Fruit fly (Drosophila melanogaster): Measurements from ENCODE around the gene CG42752.

Gene CG42752

dm6 chr2L:18694724-18695105, 45.2 kb downstream of the CG42752 start (continued):
- TF ChIP-seq HLH3B (GFP tag; IDR thresholded peaks at IDR 0.05) (0 out of 2 replicates have a peak, but pooled peaks have one; percentile 19), jing (GFP tag; optimal IDR thresholded peaks at IDR 0.05) (no peak), CG11456 (GFP tag; IDR thresholded peaks at IDR 0.05) (0 out of 3 replicates have a peak, but pooled peaks have one; percentile 34), gro (GFP tag; optimal IDR thresholded peaks at IDR 0.05) (no peak), Six4 (GFP tag; optimal IDR thresholded peaks at IDR 0.05) (no peak), Aef1 (GFP tag; IDR thresholded peaks at IDR 0.05) (peak; percentile 39; the same call in 2 of the 3 replicates), CG2199 (GFP tag; IDR thresholded peaks at IDR 0.05) (no peak), CG42726 (GFP tag; IDR thresholded peaks at IDR 0.05; ENCODE audit: partially characterized antibody) (no peak), E2f2 (GFP tag; IDR thresholded peaks at IDR 0.05) (no peak), cg (GFP tag; optimal IDR thresholded peaks at IDR 0.05) (no peak), CG10654 (GFP tag; optimal IDR thresholded peaks at IDR 0.05) (no peak), HLH4C (GFP tag; IDR thresholded peaks at IDR 0.05; ENCODE audit: partially characterized antibody) (no peak), CG8281 (tag; optimal IDR thresholded peaks at IDR 0.05) (no peak), CG31441 (GFP tag; IDR thresholded peaks at IDR 0.05) (no peak), CG10431 (GFP tag; optimal IDR thresholded peaks at IDR 0.05) (no peak), mld (GFP tag; IDR thresholded peaks at IDR 0.05; ENCODE audit: partially characterized antibody) (no peak), CG6813 (GFP tag; optimal IDR thresholded peaks at IDR 0.05) (no peak), CG12155 (GFP tag; optimal IDR thresholded peaks at IDR 0.05) (no peak), zfh1 (GFP tag; IDR thresholded peaks at IDR 0.05) (peak; percentile 48; the same call in 1 of the 3 replicates), CG16863 (GFP tag; optimal IDR thresholded peaks at IDR 0.05) (peak; percentile 38), gcm (GFP tag; optimal IDR thresholded peaks at IDR 0.05) (no peak), Hey (tag; optimal IDR thresholded peaks at IDR 0.05) (no peak), Blimp-1 (GFP tag; optimal IDR thresholded peaks at IDR 0.05) (no peak), mam (GFP tag; optimal IDR thresholded peaks at IDR 0.05) (peak; percentile 6), Rfx (GFP tag; IDR thresholded peaks at IDR 0.05) (peak; percentile 80), CG13296 (GFP tag; optimal IDR thresholded peaks at IDR 0.05) (no peak), tin (GFP tag; optimal IDR thresholded peaks at IDR 0.05) (no peak), tap (tag; optimal IDR thresholded peaks at IDR 0.05) (no peak), dpn (GFP tag; optimal IDR thresholded peaks at IDR 0.05) (peak in 1 of 2 experiments; percentile 31), CG1603 (tag; optimal IDR thresholded peaks at IDR 0.05) (no peak), CG4617 (GFP tag; optimal IDR thresholded peaks at IDR 0.05; ENCODE audit: borderline replicate concordance) (no peak), bsh (GFP tag; optimal IDR thresholded peaks at IDR 0.05) (peak in 1 of 2 experiments; percentile 68), CG12071 (GFP tag; optimal IDR thresholded peaks at IDR 0.05) (no peak), CG6272 (GFP tag; IDR thresholded peaks at IDR 0.05) (no peak), CG17385 (GFP tag; optimal IDR thresholded peaks at IDR 0.05) (peak; percentile 18), crc (GFP tag; optimal IDR thresholded peaks at IDR 0.05) (no peak), CG8478 (optimal IDR thresholded peaks at IDR 0.05) (no peak), Hr78 (GFP tag; optimal IDR thresholded peaks at IDR 0.05) (no peak), CG17186 (GFP tag; optimal IDR thresholded peaks at IDR 0.05) (no peak), CG10462 (GFP tag; optimal IDR thresholded peaks at IDR 0.05) (no peak), bowl (GFP tag; IDR thresholded peaks at IDR 0.05) (no peak), tio (GFP tag; optimal IDR thresholded peaks at IDR 0.05) (peak; percentile 30), CG16813 (GFP tag; IDR thresholded peaks at IDR 0.05; ENCODE audit: partially characterized antibody) (no peak), CG8089 (GFP tag; optimal IDR thresholded peaks at IDR 0.05) (no peak), CG17568 (GFP tag; optimal IDR thresholded peaks at IDR 0.05) (no peak), CG14710 (tag; optimal IDR thresholded peaks at IDR 0.05) (no peak), ERR (GFP tag; optimal IDR thresholded peaks at IDR 0.05) (no peak), zfh2 (GFP tag; optimal IDR thresholded peaks at IDR 0.05) (no peak), H2.0 (GFP tag; IDR thresholded peaks at IDR 0.05) (0 out of 2 replicates have a peak, but pooled peaks have one; percentile 27), CG34422 (GFP tag; IDR thresholded peaks at IDR 0.05) (no peak), CG1792 (GFP tag; optimal IDR thresholded peaks at IDR 0.05) (no peak)

Measured in whole organism, embryonic.